Worm (Caenorhabditis elegans) whole organism, L3 larva: ENCODE data around the gene T09A5.14.
A peak's percentile ranks its signal among the peaks of the same experiment; 100 is the strongest.

Experiments used
- R02D3.7 ChIP-seq: fragments of 150-350 bp; optimal IDR thresholded peaks from 2 replicates; lab custom pipeline; 2014; ENCODE audit warnings: missing biosample characterization, missing genetic modification characterization
- ZK546.5 ChIP-seq: sonication (generic microtip); optimal IDR thresholded peaks from 2 replicates; lab custom pipeline; 2017; ENCODE audit warnings: missing biosample characterization, missing genetic modification characterization
- ama-1 ChIP-seq: fragments of 150-350 bp; optimal IDR thresholded peaks from 2 replicates; lab custom pipeline; 2018
- ceh-16 ChIP-seq: sonication (generic microtip); optimal IDR thresholded peaks from 2 replicates; lab custom pipeline; 2017; ENCODE audit warnings: missing biosample characterization, missing genetic modification characterization
- ceh-28 ChIP-seq: fragments of 150-350 bp; optimal IDR thresholded peaks from 2 replicates; lab custom pipeline; 2014; ENCODE audit warnings: missing biosample characterization, missing genetic modification reagents, missing genetic modification characterization
- daf-12 ChIP-seq: fragments of 150-350 bp; optimal IDR thresholded peaks from 2 replicates; lab custom pipeline; 2014; ENCODE audit warnings: missing biosample characterization, missing genetic modification reagents, missing genetic modification characterization
- egl-27 ChIP-seq: sonication (generic microtip); optimal IDR thresholded peaks from 4 replicates; lab custom pipeline; 2017; ENCODE audit warnings: missing biosample characterization, missing genetic modification reagents, missing genetic modification characterization
- egl-5 ChIP-seq: fragments of 150-350 bp; optimal IDR thresholded peaks from 2 replicates; lab custom pipeline; 2017; ENCODE audit warnings: missing biosample characterization, missing genetic modification reagents, missing genetic modification characterization, inconsistent platforms
- elt-1 ChIP-seq: fragments of 150-350 bp; optimal IDR thresholded peaks from 2 replicates; lab custom pipeline; 2014; ENCODE audit warnings: missing biosample characterization, missing genetic modification characterization
- elt-2 ChIP-seq: sonication (generic microtip); optimal IDR thresholded peaks from 2 replicates; lab custom pipeline; 2016; ENCODE audit warnings: missing genetic modification reagents, mild to moderate bottlenecking, missing genetic modification characterization, missing compliant biosample characterization
- eor-1 ChIP-seq, 2 experiments: fragments of 150-350 bp; optimal IDR thresholded peaks; 2 replicates each; lab custom pipeline; 2014 to 2018; ENCODE audit warnings: missing biosample characterization in 2 of 2, missing genetic modification characterization in 2 of 2
- fkh-10 ChIP-seq: sonication (generic microtip); optimal IDR thresholded peaks from 2 replicates; lab custom pipeline; 2017; ENCODE audit warnings: missing biosample characterization, missing genetic modification reagents, missing genetic modification characterization
- fos-1 ChIP-seq: fragments of 150-350 bp; optimal IDR thresholded peaks from 2 replicates; lab custom pipeline; 2014; ENCODE audit warnings: missing biosample characterization, missing genetic modification characterization
- lin-15B ChIP-seq: fragments of 150-350 bp; optimal IDR thresholded peaks from 2 replicates; lab custom pipeline; 2014; ENCODE audit warnings: missing biosample characterization, missing genetic modification characterization
- mdl-1 ChIP-seq: fragments of 150-350 bp; optimal IDR thresholded peaks from 2 replicates; lab custom pipeline; 2014; ENCODE audit warnings: missing biosample characterization, missing genetic modification characterization
- mml-1 ChIP-seq: fragments of 150-350 bp; sonication (generic microtip); optimal IDR thresholded peaks from 3 replicates; lab custom pipeline; 2014; ENCODE audit warnings: missing biosample characterization, missing genetic modification characterization
- nfya-1 ChIP-seq: sonication (generic microtip); optimal IDR thresholded peaks from 2 replicates; lab custom pipeline; 2017; ENCODE audit warnings: missing genetic modification characterization, mild to moderate bottlenecking, missing compliant biosample characterization, antibody characterized with exemption, moderate library complexity; ENCODE audit not compliant: insufficient read depth
- nhr-11 ChIP-seq: fragments of 150-350 bp; optimal IDR thresholded peaks from 2 replicates; lab custom pipeline; 2014; ENCODE audit warnings: missing biosample characterization, missing genetic modification characterization
- nhr-12 ChIP-seq: fragments of 150-350 bp; optimal IDR thresholded peaks from 2 replicates; lab custom pipeline; 2014; ENCODE audit warnings: missing biosample characterization, missing genetic modification characterization
- nhr-23 ChIP-seq: fragments of 150-350 bp; optimal IDR thresholded peaks from 2 replicates; lab custom pipeline; 2014; ENCODE audit warnings: missing biosample characterization, missing genetic modification reagents, missing genetic modification characterization
- nhr-237 ChIP-seq: fragments of 150-350 bp; optimal IDR thresholded peaks from 2 replicates; lab custom pipeline; 2014; ENCODE audit warnings: missing biosample characterization, missing genetic modification characterization
- nhr-25 ChIP-seq: sonication (generic microtip); optimal IDR thresholded peaks from 2 replicates; lab custom pipeline; 2017; ENCODE audit warnings: missing biosample characterization, missing genetic modification characterization
- nhr-67 ChIP-seq: fragments of 150-350 bp; optimal IDR thresholded peaks from 2 replicates; lab custom pipeline; 2014; ENCODE audit warnings: missing biosample characterization, missing genetic modification characterization
- nhr-76 ChIP-seq: fragments of 150-350 bp; sonication (generic microtip); optimal IDR thresholded peaks from 5 replicates; lab custom pipeline; 2014; ENCODE audit warnings: missing biosample characterization, missing genetic modification characterization
- nhr-77 ChIP-seq: fragments of 150-350 bp; optimal IDR thresholded peaks from 2 replicates; lab custom pipeline; 2014; ENCODE audit warnings: missing biosample characterization, missing genetic modification characterization
- pha-4 ChIP-seq: fragments of 150-350 bp; optimal IDR thresholded peaks from 2 replicates; lab custom pipeline; 2014; ENCODE audit warnings: missing biosample characterization, missing genetic modification reagents, missing genetic modification characterization
- pqm-1 ChIP-seq: fragments of 150-350 bp; optimal IDR thresholded peaks from 2 replicates; lab custom pipeline; 2017; ENCODE audit warnings: missing biosample characterization, missing genetic modification characterization, inconsistent platforms
- skn-1 ChIP-seq: fragments of 150-350 bp; optimal IDR thresholded peaks from 2 replicates; lab custom pipeline; 2014; ENCODE audit warnings: missing biosample characterization, missing genetic modification characterization
- snpc-4 ChIP-seq: fragments of 150-350 bp; optimal IDR thresholded peaks from 2 replicates; lab custom pipeline; 2014; ENCODE audit warnings: missing biosample characterization, missing genetic modification characterization
- unc-39 ChIP-seq: sonication (generic microtip); optimal IDR thresholded peaks from 4 replicates; lab custom pipeline; 2017; ENCODE audit warnings: missing biosample characterization, missing genetic modification characterization
- unc-62 ChIP-seq: fragments of 150-350 bp; sonication (generic microtip); optimal IDR thresholded peaks from 4 replicates; lab custom pipeline; 2014; ENCODE audit warnings: missing biosample characterization, missing genetic modification reagents, missing genetic modification characterization

Gene T09A5.14

ce11 chrII:7864892-7865291, 32.7 kb downstream of the T09A5.14 start:
- no peak for TF ChIP-seq mml-1 (tag; lab: Kevin White, UChicago)
- TF ChIP-seq lin-15B (tag; lab: Kevin White, UChicago) = no peak
- TF ChIP-seq nhr-237 (tag; lab: Kevin White, UChicago) = no peak
- TF ChIP-seq snpc-4 (tag; lab: Kevin White, UChicago) = no peak
- TF ChIP-seq R02D3.7 (tag; lab: Kevin White, UChicago) = no peak
- TF ChIP-seq egl-27 (tag; lab: Kevin White, UChicago) = no peak
- TF ChIP-seq fkh-10 (GFP tag; lab: Kevin White, UChicago) = no peak
- TF ChIP-seq unc-39 (tag; lab: Kevin White, UChicago) = no peak
- no peak for TF ChIP-seq eor-1 (tag; optimal IDR thresholded peaks at IDR 0.05; lab: Kevin White, UChicago)
- no peak for TF ChIP-seq ceh-28 (tag; lab: Kevin White, UChicago)
- TF ChIP-seq pqm-1 (tag; lab: Kevin White, UChicago) = no peak
- TF ChIP-seq nhr-11 (tag; lab: Kevin White, UChicago) = no peak
- TF ChIP-seq unc-62 (GFP tag; lab: Kevin White, UChicago) = no peak
- TF ChIP-seq fos-1 (tag; lab: Kevin White, UChicago) = no peak
- TF ChIP-seq mdl-1 (tag; lab: Kevin White, UChicago) = no peak
- no peak for TF ChIP-seq ZK546.5 (tag; lab: Kevin White, UChicago)
- TF ChIP-seq nhr-23 (tag; lab: Kevin White, UChicago) = no peak
- no peak for TF ChIP-seq skn-1 (tag; lab: Kevin White, UChicago)

DNA sequence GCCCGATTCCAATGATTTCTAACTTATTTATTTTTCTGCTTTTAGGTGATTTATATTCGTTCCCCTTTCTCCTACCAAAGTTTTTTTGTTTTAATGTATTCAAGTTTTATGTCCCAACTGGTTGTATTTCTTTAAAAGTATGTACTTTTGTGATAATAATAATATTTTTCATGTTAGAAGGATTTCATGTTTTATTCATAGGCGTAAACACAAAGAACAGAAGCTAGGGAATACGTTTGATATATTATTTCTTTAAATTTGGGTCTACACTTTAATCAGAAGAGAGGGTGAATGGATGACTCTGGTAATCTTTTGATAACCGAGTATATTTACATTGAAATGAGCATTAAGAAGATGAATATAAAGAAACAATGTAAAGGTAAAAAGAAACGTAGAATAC, 33.9 kb downstream of the T09A5.14 start:
- TF ChIP-seq elt-1 (tag; lab: Kevin White, UChicago) = no peak
- TF ChIP-seq unc-39 (tag; lab: Kevin White, UChicago) = no peak
- TF ChIP-seq nhr-11 (tag; lab: Kevin White, UChicago) = no peak
- no peak for TF ChIP-seq pqm-1 (tag; lab: Kevin White, UChicago)
- no peak for TF ChIP-seq egl-27 (tag; lab: Kevin White, UChicago)
- no peak for TF ChIP-seq fos-1 (tag; lab: Kevin White, UChicago)
- no peak for TF ChIP-seq elt-2
- no peak for TF ChIP-seq nhr-25 (tag; lab: Kevin White, UChicago)
- no peak for TF ChIP-seq nhr-77 (tag; lab: Kevin White, UChicago)
- TF ChIP-seq daf-12 (tag; lab: Kevin White, UChicago) = no peak
- TF ChIP-seq nhr-67 = no peak
- TF ChIP-seq lin-15B (tag; lab: Kevin White, UChicago) = no peak
- no peak for TF ChIP-seq unc-62 (GFP tag; lab: Kevin White, UChicago)
- no peak for TF ChIP-seq nhr-76 (tag; lab: Kevin White, UChicago)
- no peak for TF ChIP-seq R02D3.7 (tag; lab: Kevin White, UChicago)
- TF ChIP-seq nhr-12 = no peak
- no peak for TF ChIP-seq ama-1 (lab: Kevin White, UChicago)
- TF ChIP-seq ceh-16 (tag; lab: Kevin White, UChicago) = no peak

ce11 chrII:7870062-7870461, 37.9 kb downstream of the T09A5.14 start, which contains the start of gene ztf-17:
TSS of gene ztf-17 (minus strand) at chrII:7870162.
- TF ChIP-seq nfya-1 (tag; lab: Kevin White, UChicago) = no peak
- peak; percentile 1 for TF ChIP-seq elt-2

ce11 chrII:7870632-7871031, 38.5 kb downstream of the T09A5.14 start:
- TF ChIP-seq ama-1 (lab: Kevin White, UChicago) (peak; percentile 30), pqm-1 (tag; lab: Kevin White, UChicago) (peak; percentile 5), elt-1 (tag; lab: Kevin White, UChicago) (no peak), snpc-4 (tag; lab: Kevin White, UChicago) (peak; percentile 23), ceh-16 (tag; lab: Kevin White, UChicago) (no peak), nfya-1 (tag; lab: Kevin White, UChicago) (peak; percentile 79), pha-4 (tag; lab: Kevin White, UChicago) (peak; percentile 81), egl-5 (tag; lab: Kevin White, UChicago) (peak; percentile 40), lin-15B (tag; lab: Kevin White, UChicago) (peak; percentile 73)

- TF ChIP-seq lin-15B (tag; lab: Kevin White, UChicago) (peak; percentile 54), nhr-12 (no peak), snpc-4 (tag; lab: Kevin White, UChicago) (no peak), nhr-23 (tag; lab: Kevin White, UChicago) (peak; percentile 60), nfya-1 (tag; lab: Kevin White, UChicago) (peak; percentile 58), pha-4 (tag; lab: Kevin White, UChicago) (peak; percentile 84), elt-2 (peak; percentile 6)
- TF ChIP-seq, all 47 proteins: peak for 5
Measured at ce11 chrII:7873843-7874372, 41.8 kb downstream of the T09A5.14 start, which contains the start of gene T01H3.3. TSS of gene T01H3.3 (minus strand) at chrII:7873893.
